Fruit fly (Drosophila melanogaster) whole organism, prepupa: ENCODE results near the gene Piezo.

Experiments
- Blimp-1 ChIP-seq: fragments of 200-800 bp; sonication (Bioruptor generic); optimal IDR thresholded peaks from 3 replicates; lab custom pipeline; 2017; ENCODE audit warnings: missing biosample characterization, missing genetic modification characterization, mild to moderate bottlenecking, moderate library complexity, missing genetic modification reagents
- CG10631 ChIP-seq: fragments of 200-800 bp; sonication (Bioruptor generic); optimal IDR thresholded peaks from 2 replicates; lab custom pipeline; 2016; ENCODE audit warnings: missing biosample characterization, missing genetic modification characterization
- CG10669 ChIP-seq: fragments of 200-800 bp; sonication (Bioruptor generic); optimal IDR thresholded peaks from 3 replicates; lab custom pipeline; 2018; ENCODE audit warnings: missing biosample characterization, mild to moderate bottlenecking, missing genetic modification characterization, moderate library complexity
- CG11294 ChIP-seq: fragments of 200-800 bp; sonication (Bioruptor generic); IDR thresholded peaks from 2 replicates; pipeline ENCODE4 v1.3.6; 2022; ENCODE audit warnings: missing biosample characterization, missing genetic modification characterization
- CG11762 ChIP-seq: fragments of 200-800 bp; sonication (Bioruptor generic); optimal IDR thresholded peaks from 3 replicates; lab custom pipeline; 2016; ENCODE audit warnings: missing biosample characterization, missing genetic modification characterization; ENCODE audit not compliant: insufficient read depth
- CG11902 ChIP-seq: fragments of 200-800 bp; sonication (Bioruptor generic); optimal IDR thresholded peaks from 3 replicates; lab custom pipeline; 2016; ENCODE audit warnings: missing biosample characterization, missing genetic modification characterization
- CG15336 ChIP-seq: fragments of 200-800 bp; sonication (Bioruptor generic); IDR thresholded peaks from 2 replicates; pipeline ENCODE4 v1.3.6; 2022; ENCODE audit warnings: missing biosample characterization, missing genetic modification characterization
- CG1621 ChIP-seq: fragments of 200-800 bp; sonication (Bioruptor generic); optimal IDR thresholded peaks from 3 replicates; lab custom pipeline; 2018; ENCODE audit warnings: missing biosample characterization, mild to moderate bottlenecking, missing genetic modification characterization
- CG3032 ChIP-seq: fragments of 200-800 bp; optimal IDR thresholded peaks from 2 replicates; lab custom pipeline; 2019; ENCODE audit warnings: missing biosample characterization, mild to moderate bottlenecking, missing genetic modification characterization, moderate library complexity
- CG31627 ChIP-seq: fragments of 200-800 bp; sonication (Bioruptor generic); optimal IDR thresholded peaks from 3 replicates; lab custom pipeline; 2016; ENCODE audit warnings: missing biosample characterization, missing genetic modification characterization
- CG32006 ChIP-seq: fragments of 200-800 bp; sonication (Bioruptor generic); optimal IDR thresholded peaks from 3 replicates; lab custom pipeline; 2017; ENCODE audit warnings: missing biosample characterization, mild to moderate bottlenecking, missing genetic modification characterization
- CG34406 ChIP-seq: fragments of 200-800 bp; sonication (Bioruptor generic); optimal IDR thresholded peaks from 3 replicates; lab custom pipeline; 2016; ENCODE audit warnings: missing biosample characterization, missing genetic modification characterization
- CG3919 ChIP-seq: fragments of 200-800 bp; sonication (Bioruptor generic); optimal IDR thresholded peaks from 3 replicates; lab custom pipeline; 2016; ENCODE audit warnings: missing biosample characterization, missing genetic modification characterization
- CG6163 ChIP-seq: fragments of 200-800 bp; sonication (Bioruptor generic); IDR thresholded peaks from 3 replicates; pipeline ENCODE4 v1.3.6; 2022; ENCODE audit warnings: missing biosample characterization, missing genetic modification characterization
- CG6792 ChIP-seq: fragments of 200-800 bp; sonication (Bioruptor generic); optimal IDR thresholded peaks from 3 replicates; lab custom pipeline; 2016; ENCODE audit warnings: missing biosample characterization, missing genetic modification characterization
- CG6808 ChIP-seq: fragments of 200-800 bp; sonication (Bioruptor generic); optimal IDR thresholded peaks from 3 replicates; lab custom pipeline; 2017; ENCODE audit warnings: missing biosample characterization, missing genetic modification characterization, mild to moderate bottlenecking, moderate library complexity, missing genetic modification reagents
- CG8119 ChIP-seq: fragments of 200-800 bp; sonication (Bioruptor generic); IDR thresholded peaks from 3 replicates; pipeline ENCODE4 v1.3.6; 2022; ENCODE audit warnings: missing biosample characterization, missing genetic modification characterization
- CG8632 ChIP-seq: fragments of 200-800 bp; sonication (Bioruptor generic); optimal IDR thresholded peaks from 3 replicates; lab custom pipeline; 2016; ENCODE audit warnings: missing biosample characterization, missing genetic modification characterization
- CG9139 ChIP-seq: fragments of 200-800 bp; sonication (Bioruptor generic); optimal IDR thresholded peaks from 3 replicates; lab custom pipeline; 2017; ENCODE audit warnings: missing biosample characterization, mild to moderate bottlenecking, missing genetic modification characterization
- Eip75B ChIP-seq: fragments of 200-800 bp; sonication (Bioruptor generic); optimal IDR thresholded peaks from 3 replicates; lab custom pipeline; 2016; ENCODE audit warnings: missing biosample characterization, missing genetic modification characterization
- Eip78C ChIP-seq: fragments of 200-800 bp; sonication (Bioruptor generic); peaks from one replicate; lab custom pipeline; 2016; ENCODE audit warnings: missing biosample characterization, missing genetic modification characterization
- Eip93F ChIP-seq: fragments of 200-800 bp; sonication (Bioruptor generic); optimal IDR thresholded peaks from 2 replicates; lab custom pipeline; 2016; ENCODE audit warnings: missing biosample characterization, mild to moderate bottlenecking, missing genetic modification characterization
- Ets21C ChIP-seq: fragments of 200-800 bp; sonication (Bioruptor generic); optimal IDR thresholded peaks from 3 replicates; lab custom pipeline; 2016; ENCODE audit warnings: missing biosample characterization, missing genetic modification characterization
- Gug ChIP-seq: fragments of 200-800 bp; sonication (Bioruptor generic); IDR thresholded peaks from 2 replicates; pipeline ENCODE4 v1.3.6; 2022; ENCODE audit warnings: missing biosample characterization, missing genetic modification characterization
- Hr4 ChIP-seq: fragments of 200-800 bp; sonication (Bioruptor generic); optimal IDR thresholded peaks from 3 replicates; lab custom pipeline; 2016; ENCODE audit warnings: missing biosample characterization, missing genetic modification characterization
- Lpt ChIP-seq: fragments of 200-800 bp; sonication (Bioruptor generic); optimal IDR thresholded peaks from 3 replicates; lab custom pipeline; 2016; ENCODE audit warnings: missing biosample characterization, missing genetic modification characterization
- Met ChIP-seq: fragments of 200-800 bp; sonication (Bioruptor generic); optimal IDR thresholded peaks from 3 replicates; lab custom pipeline; 2016; ENCODE audit warnings: missing biosample characterization, missing genetic modification characterization
- OdsH ChIP-seq: fragments of 200-800 bp; sonication (Bioruptor generic); optimal IDR thresholded peaks from 3 replicates; lab custom pipeline; 2016; ENCODE audit warnings: missing biosample characterization, missing genetic modification characterization
- Sox14 ChIP-seq: fragments of 200-800 bp; sonication (Bioruptor generic); optimal IDR thresholded peaks from 3 replicates; lab custom pipeline; 2016; ENCODE audit warnings: missing biosample characterization, missing genetic modification characterization
- Sox15 ChIP-seq: fragments of 200-800 bp; sonication (Bioruptor generic); optimal IDR thresholded peaks from 3 replicates; lab custom pipeline; 2016; ENCODE audit warnings: missing biosample characterization, missing genetic modification characterization
- achi ChIP-seq: fragments of 200-800 bp; sonication (Bioruptor generic); optimal IDR thresholded peaks from 3 replicates; lab custom pipeline; 2016; ENCODE audit warnings: missing biosample characterization, missing genetic modification characterization
- dac ChIP-seq: fragments of 200-800 bp; sonication (Bioruptor generic); optimal IDR thresholded peaks from 2 replicates; lab custom pipeline; 2017; ENCODE audit warnings: missing biosample characterization, mild to moderate bottlenecking, missing genetic modification characterization
- eg ChIP-seq: fragments of 200-800 bp; sonication (Bioruptor generic); IDR thresholded peaks from 3 replicates; pipeline ENCODE4 v1.3.6; 2022; ENCODE audit warnings: missing biosample characterization, missing genetic modification characterization
- esn ChIP-seq: fragments of 200-800 bp; sonication (Bioruptor generic); optimal IDR thresholded peaks from 2 replicates; lab custom pipeline; 2016; ENCODE audit warnings: missing biosample characterization, mild to moderate bottlenecking, missing genetic modification characterization, moderate library complexity
- fd59A ChIP-seq: fragments of 200-800 bp; sonication (Bioruptor generic); optimal IDR thresholded peaks from 2 replicates; lab custom pipeline; 2017; ENCODE audit warnings: missing biosample characterization, mild to moderate bottlenecking, missing genetic modification characterization, missing genetic modification reagents
- fd85E ChIP-seq: fragments of 200-800 bp; sonication (Bioruptor generic); optimal IDR thresholded peaks from 3 replicates; lab custom pipeline; 2016; ENCODE audit warnings: missing biosample characterization, missing genetic modification characterization
- fkh ChIP-seq: fragments of 200-800 bp; sonication (Bioruptor generic); optimal IDR thresholded peaks from 3 replicates; lab custom pipeline; 2017; ENCODE audit warnings: missing biosample characterization, mild to moderate bottlenecking, missing genetic modification characterization, moderate library complexity
- pdm3 ChIP-seq: fragments of 200-800 bp; sonication (Bioruptor generic); optimal IDR thresholded peaks from 3 replicates; lab custom pipeline; 2016; ENCODE audit warnings: missing biosample characterization, missing genetic modification characterization
- spab ChIP-seq: fragments of 200-800 bp; sonication (Bioruptor generic); optimal IDR thresholded peaks from 2 replicates; lab custom pipeline; 2017; ENCODE audit warnings: missing biosample characterization, mild to moderate bottlenecking, missing genetic modification characterization, missing genetic modification reagents
- ss ChIP-seq, 2 experiments: fragments of 200-800 bp; sonication (Bioruptor generic); optimal IDR thresholded peaks; 2 replicates in 1 of 2; 3 replicates in 1 of 2; lab custom pipeline; 2017 to 2018; ENCODE audit warnings: mild to moderate bottlenecking in 2 of 2, missing biosample characterization in 2 of 2, missing genetic modification characterization in 2 of 2, moderate library complexity in 1 of 2
- svp ChIP-seq: fragments of 200-800 bp; sonication (Bioruptor generic); peaks from one replicate; lab custom pipeline; 2016; ENCODE audit warnings: missing biosample characterization, missing genetic modification characterization
- topi ChIP-seq: fragments of 200-800 bp; sonication (Bioruptor generic); optimal IDR thresholded peaks from 3 replicates; lab custom pipeline; 2016; ENCODE audit warnings: missing biosample characterization, missing genetic modification characterization
- vri ChIP-seq: fragments of 200-800 bp; sonication (Bioruptor generic); optimal IDR thresholded peaks from 3 replicates; lab custom pipeline; 2016; ENCODE audit warnings: missing biosample characterization, mild to moderate bottlenecking, missing genetic modification characterization

The Piezo gene

dm6 chr2L:8232389-8232788, 69.5 kb downstream of the Piezo start (continued):
- TF ChIP-seq dac (GFP tag; lab: Kevin White, UChicago): peak; percentile 15
- peak; percentile 57 for TF ChIP-seq topi (GFP tag; lab: Kevin White, UChicago)
- TF ChIP-seq CG11762: peak; percentile 81
- TF ChIP-seq CG34406 (GFP tag; lab: Kevin White, UChicago): peak; percentile 72
- TF ChIP-seq Sox14 (GFP tag; lab: Kevin White, UChicago): peak; percentile 82
- peak; percentile 54 for TF ChIP-seq esn (GFP tag; lab: Kevin White, UChicago)
- TF ChIP-seq CG8119 (GFP tag; lab: Robert Waterston, UW): peak; percentile 81
- peak; percentile 82 for TF ChIP-seq eg (GFP tag; lab: Robert Waterston, UW)
- TF ChIP-seq CG8632: peak; percentile 68
- TF ChIP-seq CG11294 (GFP tag; lab: Robert Waterston, UW): peak; percentile 69; the same call in 1 of the 2 replicates
- peak; percentile 93 for TF ChIP-seq CG6163 (GFP tag; lab: Robert Waterston, UW)
- TF ChIP-seq CG31627: peak; percentile 57
- TF ChIP-seq vri (GFP tag; lab: Kevin White, UChicago): no peak
- TF ChIP-seq svp (GFP tag; lab: Kevin White, UChicago): peak; percentile 67
- peak; percentile 89 to 91 for TF ChIP-seq ss (GFP tag; optimal IDR thresholded peaks at IDR 0.05; lab: Kevin White, UChicago)
- TF ChIP-seq Sox15 (GFP tag; lab: Kevin White, UChicago): peak; percentile 48
- peak; percentile 91 for TF ChIP-seq CG10669 (GFP tag; lab: Kevin White, UChicago)
- TF ChIP-seq CG11902 (GFP tag; lab: Kevin White, UChicago): peak; percentile 45
- TF ChIP-seq Gug (GFP tag; lab: Robert Waterston, UW): peak; percentile 73
- peak; percentile 77 for TF ChIP-seq pdm3 (GFP tag; lab: Kevin White, UChicago)
- TF ChIP-seq Ets21C (GFP tag; lab: Kevin White, UChicago): peak; percentile 46
- peak; percentile 72 for TF ChIP-seq Met
- peak; percentile 89 for TF ChIP-seq spab (GFP tag; lab: Kevin White, UChicago)
- TF ChIP-seq Eip93F (GFP tag; lab: Kevin White, UChicago): no peak
- peak; percentile 92 for TF ChIP-seq CG6808 (GFP tag; lab: Kevin White, UChicago)
- TF ChIP-seq Lpt: peak; percentile 70
- peak; percentile 83 for TF ChIP-seq achi (GFP tag; lab: Kevin White, UChicago)
- TF ChIP-seq CG15336 (GFP tag; lab: Robert Waterston, UW): peak; percentile 85
- TF ChIP-seq OdsH: peak; percentile 82
- TF ChIP-seq CG32006: peak; percentile 76
- TF ChIP-seq CG9139: peak; percentile 86
- peak; percentile 86 for TF ChIP-seq CG3919 (GFP tag; lab: Kevin White, UChicago)
- TF ChIP-seq Eip75B: peak; percentile 82
- peak; percentile 71 for TF ChIP-seq Hr4
- TF ChIP-seq CG3032: peak; percentile 91
- peak; percentile 89 for TF ChIP-seq CG1621 (tag; lab: Kevin White, UChicago)
- peak; percentile 7 for TF ChIP-seq fd85E (GFP tag; lab: Kevin White, UChicago)
- TF ChIP-seq Eip78C (GFP tag; lab: Kevin White, UChicago): peak; percentile 94
- no peak for TF ChIP-seq fkh (GFP tag; lab: Kevin White, UChicago)
- peak; percentile 86 for TF ChIP-seq fd59A (GFP tag; lab: Kevin White, UChicago)

dm6 chr2L:8233571-8233970, 70.7 kb downstream of the Piezo start:
- peak; percentile 18 for TF ChIP-seq esn (GFP tag; lab: Kevin White, UChicago)
- TF ChIP-seq Blimp-1 (GFP tag; lab: Kevin White, UChicago): peak; percentile 39
- TF ChIP-seq CG8632: peak; percentile 25
- peak; percentile 2 for TF ChIP-seq CG10631 (GFP tag; lab: Kevin White, UChicago)
- TF ChIP-seq vri (GFP tag; lab: Kevin White, UChicago): peak; percentile 16
- no peak for TF ChIP-seq Eip93F (GFP tag; lab: Kevin White, UChicago)
- peak; percentile 35 for TF ChIP-seq fkh (GFP tag; lab: Kevin White, UChicago)
- TF ChIP-seq ss (GFP tag; optimal IDR thresholded peaks at IDR 0.05; lab: Kevin White, UChicago): peak; percentile 3 to 45
- peak; percentile 31 for TF ChIP-seq Met
- peak; percentile 41 for TF ChIP-seq CG6792 (GFP tag; lab: Kevin White, UChicago)
- no peak for TF ChIP-seq CG32006
- TF ChIP-seq Gug (GFP tag; lab: Robert Waterston, UW): no peak
- TF ChIP-seq Eip78C (GFP tag; lab: Kevin White, UChicago): peak; percentile 28
- peak; percentile 26 for TF ChIP-seq CG34406 (GFP tag; lab: Kevin White, UChicago)
- TF ChIP-seq CG3032: no peak
